Fruit fly (Drosophila melanogaster) whole organism, wandering third instar larva: ENCODE data around the gene CG31326.
A peak's percentile ranks its signal among the peaks of the same experiment; 100 is the strongest.

Source experiments
- Abd-B ChIP-seq: fragments of >200 bp; optimal IDR thresholded peaks from 2 replicates; lab custom pipeline; 2017; ENCODE audit warnings: missing biosample characterization, missing genetic modification characterization
- CG32264 ChIP-seq: fragments of 200-800 bp; sonication (Bioruptor generic); optimal IDR thresholded peaks from 2 replicates; lab custom pipeline; 2016; ENCODE audit warnings: missing biosample characterization, missing genetic modification characterization
- CrebA ChIP-seq: fragments of 200-800 bp; sonication (Bioruptor generic); optimal IDR thresholded peaks from 2 replicates; lab custom pipeline; 2016; ENCODE audit warnings: missing biosample characterization, mild to moderate bottlenecking, missing genetic modification characterization, borderline replicate concordance
- Dfd ChIP-seq: fragments of >200 bp; optimal IDR thresholded peaks from 2 replicates; lab custom pipeline; 2017; ENCODE audit warnings: missing biosample characterization, missing genetic modification characterization
- Dif ChIP-seq: fragments of 200-275, 200-300 bp; sonication (Bioruptor generic); optimal IDR thresholded peaks from 2 replicates; lab custom pipeline; 2018; ENCODE audit warnings: missing biosample characterization, missing genetic modification characterization; ENCODE audit not compliant: partially characterized antibody
- GATAd ChIP-seq: sonication (Bioruptor generic); optimal IDR thresholded peaks from 2 replicates; lab custom pipeline; 2016; ENCODE audit warnings: missing biosample characterization, missing genetic modification characterization
- HLH106 ChIP-seq: fragments of 200-800 bp; optimal IDR thresholded peaks from 3 replicates; lab custom pipeline; 2019; ENCODE audit warnings: missing biosample characterization, mild to moderate bottlenecking, missing genetic modification characterization, moderate library complexity
- Hnf4 ChIP-seq: fragments of 200-800 bp; sonication (Bioruptor generic); optimal IDR thresholded peaks from 2 replicates; lab custom pipeline; 2016; ENCODE audit warnings: missing biosample characterization, mild to moderate bottlenecking, missing genetic modification characterization
- Hr83 ChIP-seq: fragments of 200-300 bp; sonication (Bioruptor generic); optimal IDR thresholded peaks from 2 replicates; lab custom pipeline; 2016; ENCODE audit warnings: missing biosample characterization, mild to moderate bottlenecking, missing genetic modification characterization, moderate library complexity; ENCODE audit not compliant: poor library complexity, severe bottlenecking
- Jra ChIP-seq: sonication (Bioruptor generic); optimal IDR thresholded peaks from 2 replicates; lab custom pipeline; 2016; ENCODE audit warnings: missing biosample characterization, missing genetic modification characterization
- Mio ChIP-seq: sonication (Bioruptor generic); optimal IDR thresholded peaks from 2 replicates; lab custom pipeline; 2016; ENCODE audit warnings: missing biosample characterization, missing genetic modification characterization
- Myc ChIP-seq: fragments of >200 bp; optimal IDR thresholded peaks from 2 replicates; lab custom pipeline; 2017
- N ChIP-seq: fragments of >200 bp; optimal IDR thresholded peaks from 2 replicates; lab custom pipeline; 2018; ENCODE audit warnings: missing biosample characterization, missing external identifiers, missing genetic modification characterization
- OdsH ChIP-seq: fragments of 200-800 bp; sonication (Bioruptor generic); optimal IDR thresholded peaks from 2 replicates; lab custom pipeline; 2016; ENCODE audit warnings: missing biosample characterization, mild to moderate bottlenecking, missing genetic modification characterization
- Rel ChIP-seq, 2 experiments: fragments of 200-800 bp; sonication (Bioruptor generic) in 1 of 2; optimal IDR thresholded peaks; 2 replicates in 1 of 2; 3 replicates in 1 of 2; lab custom pipeline; 2016 to 2019; ENCODE audit warnings: mild to moderate bottlenecking in 2 of 2, missing biosample characterization in 2 of 2, missing genetic modification characterization in 2 of 2, moderate library complexity in 1 of 2
- Vsx2 ChIP-seq: fragments of 200-300, 225-300 bp; sonication (Bioruptor generic); optimal IDR thresholded peaks from 2 replicates; lab custom pipeline; 2018; ENCODE audit warnings: missing biosample characterization, missing genetic modification characterization; ENCODE audit not compliant: partially characterized antibody
- br ChIP-seq: fragments of 200-800 bp; sonication (Bioruptor generic); optimal IDR thresholded peaks from 2 replicates; lab custom pipeline; 2016; ENCODE audit warnings: missing biosample characterization, missing genetic modification characterization
- brk ChIP-seq: fragments of 200-800 bp; sonication (Bioruptor generic); optimal IDR thresholded peaks from 2 replicates; lab custom pipeline; 2016; ENCODE audit warnings: missing biosample characterization, mild to moderate bottlenecking, missing genetic modification characterization
- dl ChIP-seq, 2 experiments: fragments of 175-275, 200-275 bp in 1 of 2; fragments of 200-275 bp in 1 of 2; sonication (Bioruptor generic); optimal IDR thresholded peaks; lab custom pipeline; 2018; ENCODE audit warnings: mild to moderate bottlenecking in 2 of 2, missing biosample characterization in 2 of 2, missing genetic modification characterization in 2 of 2, moderate library complexity in 2 of 2; ENCODE audit not compliant: partially characterized antibody in 2 of 2, insufficient read depth in 1 of 2
- dsf ChIP-seq: sonication (Bioruptor generic); optimal IDR thresholded peaks from 2 replicates; lab custom pipeline; 2016; ENCODE audit warnings: missing biosample characterization, missing genetic modification characterization, borderline replicate concordance
- foxo ChIP-seq, 2 experiments: fragments of 200-800 bp; sonication (Bioruptor generic); optimal IDR thresholded peaks; 2 replicates in 1 of 2; 3 replicates in 1 of 2; lab custom pipeline; 2016 to 2017; ENCODE audit warnings: missing biosample characterization in 2 of 2, missing genetic modification characterization in 2 of 2
- fru ChIP-seq: fragments of 200-800 bp; sonication (Bioruptor generic); optimal IDR thresholded peaks from 3 replicates; lab custom pipeline; 2016; ENCODE audit warnings: missing biosample characterization, mild to moderate bottlenecking, missing genetic modification characterization
- h ChIP-seq: fragments of 200-800 bp; sonication (Bioruptor generic); optimal IDR thresholded peaks from 3 replicates; lab custom pipeline; 2016; ENCODE audit warnings: missing biosample characterization, mild to moderate bottlenecking, missing genetic modification characterization
- jim ChIP-seq: fragments of 175-275, 200-325 bp; sonication (Bioruptor generic); optimal IDR thresholded peaks from 2 replicates; lab custom pipeline; 2016; ENCODE audit warnings: missing biosample characterization, mild to moderate bottlenecking, missing genetic modification characterization
- lola ChIP-seq: fragments of >200 bp; optimal IDR thresholded peaks from 2 replicates; lab custom pipeline; 2017; ENCODE audit warnings: missing biosample characterization, missing genetic modification characterization
- psq ChIP-seq: fragments of 200-800 bp; sonication (Bioruptor generic); optimal IDR thresholded peaks from 3 replicates; lab custom pipeline; 2017; ENCODE audit warnings: missing biosample characterization, mild to moderate bottlenecking, missing genetic modification characterization, moderate library complexity
- sage ChIP-seq: fragments of 200-800 bp; sonication (Bioruptor generic); optimal IDR thresholded peaks from 2 replicates; lab custom pipeline; 2016; ENCODE audit warnings: missing biosample characterization, mild to moderate bottlenecking, missing genetic modification characterization
- sv ChIP-seq: fragments of 200-800 bp; sonication (Bioruptor generic); optimal IDR thresholded peaks from 3 replicates; lab custom pipeline; 2016; ENCODE audit warnings: missing biosample characterization, missing genetic modification characterization
- tai ChIP-seq: sonication (Bioruptor generic); optimal IDR thresholded peaks from 2 replicates; lab custom pipeline; 2016; ENCODE audit warnings: missing biosample characterization, missing genetic modification characterization
- woc ChIP-seq: sonication (Bioruptor generic); optimal IDR thresholded peaks from 2 replicates; lab custom pipeline; 2016; ENCODE audit warnings: missing biosample characterization, mild to moderate bottlenecking, missing genetic modification characterization

Gene CG31326

dm6 chr3R:14245371-14245770 is 25.4 kb upstream of the CG31326 start, which contains the start of gene CG9616:
TSS of gene CG9616 (minus strand) at chr3R:14245471.
- TF ChIP-seq CG32264 (GFP tag; lab: Kevin White, UChicago), result no peak
- no peak for TF ChIP-seq dl (GFP tag; optimal IDR thresholded peaks at IDR 0.05; lab: Kevin White, UChicago; ENCODE audit: insufficient read depth in 1 of 2, partially characterized antibody in 2 of 2)
- TF ChIP-seq OdsH (GFP tag; lab: Kevin White, UChicago), result no peak
- TF ChIP-seq GATAd (GFP tag; lab: Kevin White, UChicago), result no peak
- TF ChIP-seq dsf (GFP tag; lab: Kevin White, UChicago), result no peak
- no peak for TF ChIP-seq woc (GFP tag; lab: Kevin White, UChicago)
- no peak for TF ChIP-seq Dfd (GFP tag; lab: Kevin White, UChicago)
- TF ChIP-seq Abd-B, result no peak
- TF ChIP-seq lola (GFP tag; lab: Kevin White, UChicago), result no peak

dm6 chr3R:14244577-14244976 is 24.6 kb upstream of the CG31326 start, which contains the start of gene CG43291:
TSS of gene CG43291 (minus strand) at chr3R:14244677.
- TF ChIP-seq N (GFP tag; lab: Kevin White, UChicago) (no peak), woc (GFP tag; lab: Kevin White, UChicago) (no peak), sage (GFP tag; lab: Kevin White, UChicago) (no peak), jim (GFP tag; lab: Kevin White, UChicago) (no peak), Mio (GFP tag; lab: Kevin White, UChicago) (no peak), HLH106 (tag; lab: Kevin White, UChicago) (no peak)

dm6 chr3R:14229045-14229444 is 9.0 kb upstream of the CG31326 start, which contains the start of gene CG9624:
TSS of gene CG9624 (minus strand) at chr3R:14229145.
- TF ChIP-seq tai (no peak), psq (GFP tag; lab: Kevin White, UChicago) (no peak), HLH106 (tag; lab: Kevin White, UChicago) (no peak), fru (GFP tag; lab: Kevin White, UChicago) (no peak), sage (GFP tag; lab: Kevin White, UChicago) (no peak), OdsH (GFP tag; lab: Kevin White, UChicago) (no peak), Vsx2 (GFP tag; lab: Kevin White, UChicago) (no peak), lola (GFP tag; lab: Kevin White, UChicago) (no peak), Hnf4 (GFP tag; lab: Kevin White, UChicago) (no peak), Myc (lab: Kevin White, UChicago) (no peak), Dfd (GFP tag; lab: Kevin White, UChicago) (no peak), CrebA (GFP tag; lab: Kevin White, UChicago) (no peak), Rel (GFP tag; optimal IDR thresholded peaks at IDR 0.05; lab: Kevin White, UChicago) (no peak), Rel (tag; optimal IDR thresholded peaks at IDR 0.05; lab: Kevin White, UChicago) (no peak)
- TF ChIP-seq, all 38 proteins: peak for 0

- TF ChIP-seq jim (GFP tag; lab: Kevin White, UChicago) (no peak), brk (GFP tag; lab: Kevin White, UChicago) (no peak), psq (GFP tag; lab: Kevin White, UChicago) (no peak), Hr83 (GFP tag; lab: Kevin White, UChicago) (no peak), sv (GFP tag; lab: Kevin White, UChicago) (no peak)
Observed at dm6 chr3R:14226662-14227061, 6.7 kb upstream of the CG31326 start, which contains the start of gene CG9631. TSS of gene CG9631 (minus strand) at chr3R:14226762.

- TF ChIP-seq foxo (GFP tag; optimal IDR thresholded peaks at IDR 0.05; lab: Kevin White, UChicago) (peak in 1 of 2 experiments; percentile 0), lola (GFP tag; lab: Kevin White, UChicago) (no peak), Rel (GFP tag; optimal IDR thresholded peaks at IDR 0.05; lab: Kevin White, UChicago) (no peak), Rel (tag; optimal IDR thresholded peaks at IDR 0.05; lab: Kevin White, UChicago) (no peak), br (GFP tag; lab: Kevin White, UChicago) (no peak)
Observed at dm6 chr3R:14224105-14224574, 4.1 kb upstream of the CG31326 start, which contains the start of gene Sp212. TSS of gene Sp212 (minus strand) at chr3R:14224155.

- TF ChIP-seq Dif (GFP tag; lab: Kevin White, UChicago), result no peak
- no peak for TF ChIP-seq brk (GFP tag; lab: Kevin White, UChicago)
- no peak for TF ChIP-seq h (GFP tag; lab: Kevin White, UChicago)
- TF ChIP-seq Hnf4 (GFP tag; lab: Kevin White, UChicago), result no peak
- no peak for TF ChIP-seq Jra (GFP tag; lab: Kevin White, UChicago)
- no peak for TF ChIP-seq sv (GFP tag; lab: Kevin White, UChicago)
- no peak for TF ChIP-seq Vsx2 (GFP tag; lab: Kevin White, UChicago)
- TF ChIP-seq HLH106 (tag; lab: Kevin White, UChicago), result no peak
- no peak for TF ChIP-seq lola (GFP tag; lab: Kevin White, UChicago)
- TF ChIP-seq Abd-B, result no peak
- no peak for TF ChIP-seq Rel (GFP tag; optimal IDR thresholded peaks at IDR 0.05; lab: Kevin White, UChicago)
- TF ChIP-seq Rel (tag; optimal IDR thresholded peaks at IDR 0.05; lab: Kevin White, UChicago), result no peak
- no peak for TF ChIP-seq dl (GFP tag; optimal IDR thresholded peaks at IDR 0.05; lab: Kevin White, UChicago; ENCODE audit: insufficient read depth in 1 of 2, partially characterized antibody in 2 of 2)
- TF ChIP-seq CG32264 (GFP tag; lab: Kevin White, UChicago), result no peak
- TF ChIP-seq CrebA (GFP tag; lab: Kevin White, UChicago), result no peak
- no peak for TF ChIP-seq woc (GFP tag; lab: Kevin White, UChicago)
- TF ChIP-seq, all 38 proteins: peak for 0
Observed at dm6 chr3R:14221484-14221883, 1.5 kb upstream of the CG31326 start, which contains the start of gene CG33109. TSS of gene CG33109 (minus strand) at chr3R:14221584.
